Worm (Caenorhabditis elegans): ENCODE data around the gene nlp-9.

DNA sequence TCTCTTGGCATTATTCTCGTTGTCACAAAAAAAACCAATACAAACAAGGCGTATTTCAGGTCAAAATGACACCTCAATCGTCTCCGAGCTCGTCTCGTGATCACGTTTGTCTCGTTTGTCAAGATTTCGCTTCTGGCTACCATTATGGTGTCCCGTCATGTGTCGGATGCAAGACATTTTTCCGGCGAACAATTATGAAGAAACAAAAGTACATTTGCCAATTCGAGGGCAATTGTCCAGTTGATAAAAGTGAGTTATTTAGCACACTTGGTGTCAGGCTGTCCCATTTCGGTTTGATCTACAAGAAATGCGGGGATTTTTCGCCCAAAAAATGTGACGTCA lies 32.3 kb upstream of the nlp-9 start, which contains the start of gene nhr-114:
- TF ChIP-seq ama-1 (optimal IDR thresholded peaks at IDR 0.05) (no peak), fos-1 (tag; optimal IDR thresholded peaks at IDR 0.05) (no peak), lin-11 (tag; optimal IDR thresholded peaks at IDR 0.05) (no peak), ZK546.5 (tag; optimal IDR thresholded peaks at IDR 0.05) (no peak), ceh-82 (tag; optimal IDR thresholded peaks at IDR 0.05) (no peak), nhr-6 (tag; optimal IDR thresholded peaks at IDR 0.05) (no peak), nhr-25 (tag; optimal IDR thresholded peaks at IDR 0.05) (no peak), sem-4 (tag; optimal IDR thresholded peaks at IDR 0.05) (no peak), zag-1 (tag; optimal IDR thresholded peaks at IDR 0.05) (no peak), ztf-4 (tag; optimal IDR thresholded peaks at IDR 0.05) (no peak), blmp-1 (tag; optimal IDR thresholded peaks at IDR 0.05; ENCODE audit: insufficient read depth) (no peak), mab-5 (tag; optimal IDR thresholded peaks at IDR 0.05) (no peak), ztf-11 (tag; optimal IDR thresholded peaks at IDR 0.05) (no peak)

All from whole organism, L2 larva.